Worm (Caenorhabditis elegans) whole organism, L1 larva: ENCODE measurements around the gene catp-4.

ENCODE experiments used
- C16A3.4 ChIP-seq: fragments of 150-350 bp; optimal IDR thresholded peaks from 2 replicates; lab custom pipeline; 2014; ENCODE audit warnings: missing biosample characterization, missing genetic modification characterization
- lin-13 ChIP-seq: fragments of 150-350 bp; optimal IDR thresholded peaks from 2 replicates; lab custom pipeline; 2014; ENCODE audit warnings: missing biosample characterization, missing genetic modification reagents, missing genetic modification characterization
- nhr-11 ChIP-seq: fragments of 150-350 bp; optimal IDR thresholded peaks from 2 replicates; lab custom pipeline; 2014; ENCODE audit warnings: missing biosample characterization, missing genetic modification characterization
- skn-1 ChIP-seq: fragments of 150-350 bp; optimal IDR thresholded peaks from 2 replicates; lab custom pipeline; 2014; ENCODE audit warnings: missing biosample characterization, missing genetic modification characterization
- unc-62 ChIP-seq: fragments of 150-350 bp; optimal IDR thresholded peaks from 2 replicates; lab custom pipeline; 2014; ENCODE audit warnings: missing biosample characterization, missing genetic modification reagents, missing genetic modification characterization
- ztf-11 ChIP-seq, 2 experiments: sonication (generic microtip); optimal IDR thresholded peaks; 2 replicates each; lab custom pipeline; 2016 to 2017; ENCODE audit warnings: missing genetic modification characterization in 2 of 2, missing biosample characterization in 1 of 2, missing compliant biosample characterization in 1 of 2

- TF ChIP-seq unc-62 (no peak), nhr-11 (tag; lab: Kevin White, UChicago) (no peak), skn-1 (no peak), C16A3.4 (tag; lab: Kevin White, UChicago) (no peak), ztf-11 (tag; optimal IDR thresholded peaks at IDR 0.05; lab: Kevin White, UChicago) (no peak), lin-13 (GFP tag; lab: Kevin White, UChicago) (no peak)
Observed at ce11 chrII:14605479-14605878, 12.1 kb downstream of the catp-4 start, which contains the start of gene F19H8.2.
